Fruit fly (Drosophila melanogaster): ENCODE results near the gene Rad9.

DNA sequence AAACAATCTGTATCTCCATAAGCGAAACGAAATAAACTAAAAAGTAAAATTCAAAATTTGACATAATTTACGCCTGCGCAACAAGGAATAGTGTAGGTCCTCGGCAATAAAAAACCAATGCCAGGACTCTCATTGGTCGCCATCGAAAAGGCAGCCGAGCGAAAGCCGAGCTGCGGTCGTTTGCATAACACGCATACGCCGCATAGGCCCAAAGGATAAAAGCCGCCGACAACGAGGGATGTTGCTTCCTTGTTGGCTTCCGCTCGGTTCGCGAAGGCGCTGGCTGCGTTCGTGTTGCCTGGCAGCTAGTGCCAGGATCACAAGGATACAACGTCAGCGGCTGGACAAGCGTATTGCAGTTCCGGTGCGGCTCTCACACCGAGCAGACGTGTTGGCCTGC, 11.9 kb downstream of the Rad9 start:
- TF ChIP-seq CG6792 (GFP tag; optimal IDR thresholded peaks at IDR 0.05) (no peak), CG9139 (GFP tag; optimal IDR thresholded peaks at IDR 0.05) (no peak), cyc (GFP tag; optimal IDR thresholded peaks at IDR 0.05) (no peak), CG6808 (GFP tag; optimal IDR thresholded peaks at IDR 0.05) (no peak), CG8632 (GFP tag; optimal IDR thresholded peaks at IDR 0.05) (no peak), CG15336 (GFP tag; IDR thresholded peaks at IDR 0.05) (no peak), CG10631 (GFP tag; optimal IDR thresholded peaks at IDR 0.05) (no peak)
